Worm (Caenorhabditis elegans) whole organism, midembryonic: ENCODE measurements around the gene tsp-6.

Experiments used
- T22C8.4 ChIP-seq: fragments of 200-800 bp; sonication (Bioruptor generic); IDR thresholded peaks from 2 replicates; pipeline ENCODE4 v1.3.6; 2022; ENCODE audit warnings: missing genetic modification characterization, missing compliant biosample characterization
- cog-1 ChIP-seq: sonication (generic microtip); optimal IDR thresholded peaks from 2 replicates; lab custom pipeline; 2016; ENCODE audit warnings: missing genetic modification characterization, missing compliant biosample characterization
- flt-1 ChIP-seq: fragments of 200-800 bp; sonication (Bioruptor generic); IDR thresholded peaks from 2 replicates; pipeline ENCODE4 v1.3.6; 2022; ENCODE audit warnings: missing genetic modification characterization, missing compliant biosample characterization
- klf-2 ChIP-seq: fragments of 200-800 bp; sonication (Bioruptor generic); conservative IDR thresholded peaks from 2 replicates; pipeline ENCODE4 v1.3.6; 2022; ENCODE audit warnings: missing genetic modification reagents, missing genetic modification characterization, missing compliant biosample characterization
- med-1 ChIP-seq: sonication (generic microtip); optimal IDR thresholded peaks from 2 replicates; lab custom pipeline; 2017; ENCODE audit warnings: missing genetic modification characterization, mild to moderate bottlenecking, missing compliant biosample characterization, antibody characterized with exemption, missing genetic modification reagents; ENCODE audit not compliant: insufficient read depth
- ref-1 ChIP-seq: fragments of 200-800 bp; sonication (Bioruptor generic); conservative IDR thresholded peaks from 2 replicates; pipeline ENCODE4 v1.3.6; 2022; ENCODE audit warnings: missing genetic modification reagents, missing genetic modification characterization, missing compliant biosample characterization
- tab-1 ChIP-seq: fragments of 200-800 bp; sonication (Bioruptor generic); IDR thresholded peaks from 2 replicates; pipeline ENCODE4 v1.3.6; 2022; ENCODE audit warnings: missing genetic modification characterization, missing compliant biosample characterization
- ztf-23 ChIP-seq: fragments of 200-800 bp; sonication (Bioruptor generic); IDR thresholded peaks from 2 replicates; pipeline ENCODE4 v1.3.6; 2022; ENCODE audit warnings: missing genetic modification reagents, missing genetic modification characterization, missing compliant biosample characterization
- ztf-29 ChIP-seq: fragments of 200-800 bp; sonication (Bioruptor generic); IDR thresholded peaks from 2 replicates; pipeline ENCODE4 v1.3.6; 2022; ENCODE audit warnings: missing genetic modification reagents, missing genetic modification characterization, missing compliant biosample characterization

tsp-6 gene

DNA sequence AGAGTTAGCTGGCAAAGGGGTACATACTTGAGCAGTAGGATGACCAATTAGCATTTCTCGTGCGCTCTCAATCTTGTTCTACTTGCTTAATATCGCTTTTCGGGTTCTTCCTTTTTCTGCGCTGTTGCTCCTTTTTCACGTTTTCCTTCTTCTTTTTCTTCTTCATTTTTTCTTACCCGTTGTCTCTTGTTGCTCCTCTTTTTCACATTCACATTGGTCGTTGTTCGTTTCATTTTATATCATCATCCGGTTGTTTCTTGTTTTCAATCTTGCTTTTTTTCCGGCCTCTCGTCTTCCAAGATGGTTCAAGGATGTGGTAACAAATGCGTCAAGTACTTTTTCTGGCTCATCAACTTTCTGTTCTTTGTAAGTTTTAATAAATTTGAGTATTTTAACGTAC lies at the start of gene tsp-6:
TSS of gene tsp-6 (plus strand) at position 301 of the 400 bp plus-strand sequence.
- TF ChIP-seq ztf-23 (GFP tag; lab: Robert Waterston, UW) (no peak), med-1 (GFP tag; lab: Kevin White, UChicago) (no peak), tab-1 (GFP tag; lab: Robert Waterston, UW) (no peak), cog-1 (tag; lab: Kevin White, UChicago) (no peak), klf-2 (GFP tag; lab: Robert Waterston, UW) (no peak), T22C8.4 (GFP tag; lab: Robert Waterston, UW) (no peak), flt-1 (no peak), ztf-29 (no peak), ref-1 (GFP tag; lab: Robert Waterston, UW) (no peak)

DNA sequence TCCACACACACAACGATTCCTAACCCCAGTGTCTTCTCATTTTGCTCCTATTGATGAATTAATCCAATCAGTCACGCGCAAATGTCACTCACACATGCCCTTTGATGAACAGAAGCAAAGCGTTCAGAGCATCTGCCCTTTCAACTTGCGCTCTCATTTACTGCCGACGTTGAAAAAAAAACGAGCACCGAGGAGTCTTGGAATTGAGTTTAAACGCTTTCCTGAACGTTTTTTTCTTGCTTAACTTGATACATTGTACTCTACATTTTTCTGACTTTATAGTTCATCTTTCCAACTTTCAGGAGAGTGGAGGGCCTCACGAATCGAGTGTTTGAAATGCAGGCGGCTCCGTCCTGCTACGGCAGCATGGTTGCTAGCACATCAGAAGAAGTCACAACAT lies 48.5 kb upstream of the tsp-6 start, which contains the start of gene cgef-1:
TSS of gene cgef-1 (plus strand) at position 301 of the 400 bp plus-strand sequence.
- TF ChIP-seq klf-2 (GFP tag; lab: Robert Waterston, UW) (no peak), T22C8.4 (GFP tag; lab: Robert Waterston, UW) (no peak), ztf-23 (GFP tag; lab: Robert Waterston, UW) (no peak), cog-1 (tag; lab: Kevin White, UChicago) (no peak), ref-1 (GFP tag; lab: Robert Waterston, UW) (no peak), med-1 (GFP tag; lab: Kevin White, UChicago) (no peak), ztf-29 (no peak), flt-1 (no peak), tab-1 (GFP tag; lab: Robert Waterston, UW) (no peak)

ce11 chrX:2776955-2777354 lies 43.3 kb upstream of the tsp-6 start:
- TF ChIP-seq klf-2 (GFP tag; lab: Robert Waterston, UW) (no peak), cog-1 (tag; lab: Kevin White, UChicago) (no peak), tab-1 (GFP tag; lab: Robert Waterston, UW) (no peak), ztf-29 (no peak), med-1 (GFP tag; lab: Kevin White, UChicago) (no peak), flt-1 (no peak), ztf-23 (GFP tag; lab: Robert Waterston, UW) (no peak), T22C8.4 (GFP tag; lab: Robert Waterston, UW) (no peak), ref-1 (GFP tag; lab: Robert Waterston, UW) (no peak)

ce11 chrX:2777973-2778372 lies 42.3 kb upstream of the tsp-6 start:
- TF ChIP-seq ztf-29 (no peak), ztf-23 (GFP tag; lab: Robert Waterston, UW) (no peak), cog-1 (tag; lab: Kevin White, UChicago) (no peak), med-1 (GFP tag; lab: Kevin White, UChicago) (no peak), tab-1 (GFP tag; lab: Robert Waterston, UW) (no peak), klf-2 (GFP tag; lab: Robert Waterston, UW) (no peak), T22C8.4 (GFP tag; lab: Robert Waterston, UW) (no peak), flt-1 (no peak), ref-1 (GFP tag; lab: Robert Waterston, UW) (no peak)

DNA sequence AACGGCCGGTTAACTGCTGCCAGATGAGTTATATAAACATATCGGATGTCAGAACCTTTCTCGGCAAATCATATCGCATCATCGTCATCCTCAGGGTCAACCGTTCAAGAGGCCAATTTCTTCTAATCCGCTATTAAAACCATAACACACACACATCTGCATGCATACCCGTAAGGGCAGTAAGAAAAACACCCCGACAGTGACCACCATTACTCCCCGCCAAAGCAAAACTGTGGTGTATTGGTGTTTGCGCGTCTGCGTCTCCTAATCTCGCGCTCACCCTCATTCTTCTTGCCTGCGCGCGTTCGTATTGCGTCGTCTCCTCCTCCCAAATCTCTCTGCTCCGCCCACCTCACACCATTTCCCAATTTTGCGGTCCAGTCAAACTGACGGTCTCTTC lies 26.7 kb upstream of the tsp-6 start:
- TF ChIP-seq T22C8.4 (GFP tag; lab: Robert Waterston, UW) (no peak), flt-1 (peak; percentile 37; the same call in 1 of the 2 replicates)

- TF ChIP-seq ref-1 (GFP tag; lab: Robert Waterston, UW), result no peak
- no peak for TF ChIP-seq med-1 (GFP tag; lab: Kevin White, UChicago)
- TF ChIP-seq T22C8.4 (GFP tag; lab: Robert Waterston, UW), result no peak
- TF ChIP-seq ztf-29, result no peak
- TF ChIP-seq ztf-23 (GFP tag; lab: Robert Waterston, UW), result no peak
- no peak for TF ChIP-seq cog-1 (tag; lab: Kevin White, UChicago)
- TF ChIP-seq tab-1 (GFP tag; lab: Robert Waterston, UW), result no peak
- TF ChIP-seq klf-2 (GFP tag; lab: Robert Waterston, UW), result no peak
- TF ChIP-seq flt-1, result no peak
These were observed 25.9 kb upstream of the tsp-6 start for ce11 chrX:2794324-2794723.

DNA sequence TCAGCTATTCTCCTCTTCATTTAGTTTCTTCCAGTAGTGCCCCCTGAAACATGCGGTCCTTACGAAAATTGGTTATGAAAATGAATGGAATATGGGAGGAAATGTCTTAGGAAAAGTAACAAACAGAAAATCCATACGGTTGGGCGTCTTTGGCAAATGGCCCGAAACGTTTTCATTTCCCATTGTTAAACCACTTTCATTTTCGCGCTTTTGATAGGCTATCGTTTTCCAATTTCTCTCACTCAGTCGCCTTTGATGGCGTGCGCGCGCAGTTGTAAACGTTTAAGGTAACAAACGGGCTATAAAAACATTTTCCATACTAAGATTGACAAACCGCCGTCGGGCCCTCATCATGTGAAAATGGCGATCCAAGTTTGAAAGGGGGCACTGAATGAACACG lies 25.2 kb upstream of the tsp-6 start:
- TF ChIP-seq ref-1 (GFP tag; lab: Robert Waterston, UW), result no peak
- no peak for TF ChIP-seq ztf-23 (GFP tag; lab: Robert Waterston, UW)
- TF ChIP-seq klf-2 (GFP tag; lab: Robert Waterston, UW), result no peak
- TF ChIP-seq T22C8.4 (GFP tag; lab: Robert Waterston, UW), result no peak
- no peak for TF ChIP-seq flt-1

DNA sequence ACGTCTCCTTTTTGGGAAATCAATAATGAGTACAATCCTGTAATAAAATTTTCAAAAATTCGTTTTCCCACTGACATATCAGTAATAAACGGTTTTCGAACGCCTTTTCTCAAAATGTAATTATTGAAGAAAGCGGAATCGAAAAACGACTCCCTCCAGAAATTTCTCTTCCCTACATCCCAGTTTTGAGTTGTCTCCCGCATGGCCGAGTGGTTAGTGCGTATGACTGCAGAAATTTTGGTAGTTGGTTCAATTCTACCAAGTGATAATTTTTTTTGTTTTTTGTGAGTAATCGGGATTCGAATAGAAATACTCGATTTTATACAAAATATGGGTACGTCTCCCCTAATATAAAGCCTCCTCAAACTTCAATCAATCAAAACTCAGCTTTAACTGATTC lies 18.6 kb upstream of the tsp-6 start:
- peak; percentile 56; the same call in 1 of the 2 replicates for TF ChIP-seq ztf-23 (GFP tag; lab: Robert Waterston, UW)
- TF ChIP-seq ref-1 (GFP tag; lab: Robert Waterston, UW), result peak; percentile 51; the same call in 1 of the 2 replicates
- peak; percentile 53 for TF ChIP-seq flt-1
- TF ChIP-seq T22C8.4 (GFP tag; lab: Robert Waterston, UW), result peak; percentile 36; the same call in 1 of the 2 replicates
- TF ChIP-seq tab-1 (GFP tag; lab: Robert Waterston, UW), result 0 out of 2 replicates have a peak, but pooled peaks have one; percentile 36

ce11 chrX:2802562-2803165 lies 17.6 kb upstream of the tsp-6 start, which contains the start of gene C14A11.2:
Gene C14A11.2 (plus strand): TSS chrX:2803112.
- TF ChIP-seq ztf-29 (no peak), T22C8.4 (GFP tag; lab: Robert Waterston, UW) (no peak), med-1 (GFP tag; lab: Kevin White, UChicago) (no peak), ztf-23 (GFP tag; lab: Robert Waterston, UW) (no peak), cog-1 (tag; lab: Kevin White, UChicago) (no peak), ref-1 (GFP tag; lab: Robert Waterston, UW) (no peak), flt-1 (no peak), tab-1 (GFP tag; lab: Robert Waterston, UW) (no peak), klf-2 (GFP tag; lab: Robert Waterston, UW) (no peak)
